Fruit fly (Drosophila melanogaster): Measurements from ENCODE around the gene otu.

DNA sequence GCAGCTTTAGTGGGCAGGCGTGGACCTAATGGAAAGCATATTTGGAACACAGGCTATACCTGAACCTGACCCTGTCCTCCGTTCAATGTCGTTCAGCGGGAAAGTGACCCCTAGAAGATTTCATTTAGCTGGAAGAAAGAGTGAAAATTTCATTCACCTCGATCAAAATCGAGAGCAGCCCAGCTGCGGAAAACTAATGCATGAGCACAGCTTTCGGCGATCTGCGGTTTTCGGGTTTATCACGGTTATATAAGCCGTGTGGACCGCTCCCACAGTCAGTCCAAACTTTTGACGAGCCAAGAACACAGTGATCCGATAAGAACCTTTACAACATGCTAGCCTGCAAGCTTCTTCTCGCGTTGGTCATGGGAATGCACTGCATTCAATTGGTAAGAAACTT, 18.7 kb downstream of the otu start, which contains the start of gene Cp7Fa:
- no peak for TF ChIP-seq CG6792 (GFP tag; optimal IDR thresholded peaks at IDR 0.05)
- TF ChIP-seq CG8319 (GFP tag; optimal IDR thresholded peaks at IDR 0.05) = no peak
- no peak for TF ChIP-seq CG4318 (GFP tag; optimal IDR thresholded peaks at IDR 0.05)
- TF ChIP-seq ss (GFP tag; optimal IDR thresholded peaks at IDR 0.05) = no peak
- TF ChIP-seq Lpt (GFP tag; optimal IDR thresholded peaks at IDR 0.05) = no peak
- TF ChIP-seq Eip93F (GFP tag; optimal IDR thresholded peaks at IDR 0.05) = no peak
- no peak for TF ChIP-seq spab (GFP tag; optimal IDR thresholded peaks at IDR 0.05)
- no peak for TF ChIP-seq Sox15 (GFP tag; optimal IDR thresholded peaks at IDR 0.05)
- TF ChIP-seq CG6854 (GFP tag; optimal IDR thresholded peaks at IDR 0.05) = no peak
- no peak for TF ChIP-seq CG9139 (GFP tag; optimal IDR thresholded peaks at IDR 0.05)
